Worm (Caenorhabditis elegans): ENCODE data around the gene K07D4.4.

DNA sequence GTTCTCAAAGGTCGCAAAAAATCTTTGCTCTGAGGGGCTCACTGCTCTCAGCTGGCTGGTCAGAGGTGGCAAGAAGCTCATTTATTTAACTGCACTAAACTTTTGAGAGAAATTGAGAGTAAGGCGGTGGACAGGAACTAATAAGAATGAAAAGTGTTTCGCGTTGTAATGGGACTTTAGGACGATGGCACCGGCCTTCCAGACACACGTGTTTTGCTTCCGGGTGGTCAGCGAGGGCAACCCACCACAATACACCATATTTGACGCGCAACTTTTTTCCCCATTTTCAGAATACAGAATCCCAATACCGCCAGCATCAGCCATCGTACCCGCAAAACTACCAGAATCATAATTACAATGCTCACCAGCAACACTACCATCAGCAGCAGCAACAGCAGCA is 7.9 kb upstream of the K07D4.4 start:
- TF ChIP-seq elt-2 (tag; optimal IDR thresholded peaks at IDR 0.05) (no peak), snpc-4 (tag; optimal IDR thresholded peaks at IDR 0.05) (no peak), nhr-77 (tag; optimal IDR thresholded peaks at IDR 0.05) (no peak), ceh-16 (tag; optimal IDR thresholded peaks at IDR 0.05) (no peak), lsy-12 (tag; optimal IDR thresholded peaks at IDR 0.05) (no peak), jun-1 (tag; optimal IDR thresholded peaks at IDR 0.05) (no peak), nhr-237 (tag; optimal IDR thresholded peaks at IDR 0.05) (no peak), unc-62 (GFP tag; optimal IDR thresholded peaks at IDR 0.05) (no peak)
